Fruit fly (Drosophila melanogaster): ENCODE data around the gene mtgo.

The mtgo gene

DNA sequence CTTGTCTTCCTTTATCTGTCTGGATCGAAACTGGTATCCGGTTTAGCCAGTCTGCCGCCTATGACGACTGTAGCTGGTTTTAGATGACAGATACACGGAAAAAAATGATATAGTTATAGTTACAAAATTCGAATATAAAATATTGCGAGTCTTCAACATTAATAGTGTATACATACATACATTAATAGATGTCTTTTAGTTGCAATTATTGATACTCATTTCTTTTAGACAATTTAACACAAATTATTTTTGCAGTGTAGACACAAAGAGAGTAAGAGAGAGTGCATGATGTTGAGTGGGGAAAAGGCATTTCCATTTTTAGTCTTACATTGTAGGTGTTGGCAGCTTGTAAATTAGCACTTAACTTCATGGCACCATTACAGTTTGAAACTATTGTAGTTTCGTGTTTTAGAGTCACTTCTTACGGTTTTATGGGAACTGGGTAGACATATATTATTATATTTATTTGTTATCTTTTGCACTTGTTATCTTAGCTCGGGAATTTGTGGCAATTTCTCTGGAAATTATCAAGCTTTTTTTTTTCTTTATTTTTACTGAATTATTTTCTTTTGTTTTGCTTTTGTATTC is 49.5 kb upstream of the mtgo start (continued):
- TF ChIP-seq cg (GFP tag; optimal IDR thresholded peaks at IDR 0.05) = no peak
- TF ChIP-seq usp (GFP tag; optimal IDR thresholded peaks at IDR 0.05) = no peak
- peak; percentile 83 for TF ChIP-seq CG11723 (GFP tag; optimal IDR thresholded peaks at IDR 0.05)
- TF ChIP-seq CG11504 (tag; optimal IDR thresholded peaks at IDR 0.05) = peak; percentile 68
- no peak for TF ChIP-seq CG15479 (GFP tag; optimal IDR thresholded peaks at IDR 0.05)
- TF ChIP-seq CG3407 (GFP tag; optimal IDR thresholded peaks at IDR 0.05) = peak; percentile 86
- no peak for TF ChIP-seq Rx (GFP tag; IDR thresholded peaks at IDR 0.05)
- no peak for TF ChIP-seq ranshi (GFP tag; IDR thresholded peaks at IDR 0.05)
- TF ChIP-seq Bgb (GFP tag; IDR thresholded peaks at IDR 0.05; ENCODE audit: partially characterized antibody) = no peak
- TF ChIP-seq salm (tag; optimal IDR thresholded peaks at IDR 0.05) = peak; percentile 92
- peak; percentile 40 for TF ChIP-seq mam (GFP tag; optimal IDR thresholded peaks at IDR 0.05)
- peak in 1 of 2 experiments; percentile 47 for TF ChIP-seq eve (GFP tag; optimal IDR thresholded peaks at IDR 0.05)
- TF ChIP-seq Doc3 (GFP tag; IDR thresholded peaks at IDR 0.05; ENCODE audit: partially characterized antibody) = no peak
- TF ChIP-seq CG7786 (GFP tag; optimal IDR thresholded peaks at IDR 0.05) = peak; percentile 75
- TF ChIP-seq CG7745 (tag; optimal IDR thresholded peaks at IDR 0.05) = peak; percentile 33
- TF ChIP-seq Chrac-16 (GFP tag; optimal IDR thresholded peaks at IDR 0.05) = peak; percentile 84
- peak; percentile 82 for TF ChIP-seq NfI (GFP tag; optimal IDR thresholded peaks at IDR 0.05)
- no peak for TF ChIP-seq hbn (GFP tag; IDR thresholded peaks at IDR 0.05; ENCODE audit: partially characterized antibody)
- TF ChIP-seq CG12071 (GFP tag; optimal IDR thresholded peaks at IDR 0.05) = no peak
- TF ChIP-seq hb (GFP tag; IDR thresholded peaks at IDR 0.05; ENCODE audit: partially characterized antibody) = no peak
- peak; percentile 83 for TF ChIP-seq CG10209 (GFP tag; optimal IDR thresholded peaks at IDR 0.05)
- no peak for TF ChIP-seq fd96Cb (tag; optimal IDR thresholded peaks at IDR 0.05)
- TF ChIP-seq crp (GFP tag; optimal IDR thresholded peaks at IDR 0.05) = peak in 1 of 2 experiments; percentile 35
- no peak for TF ChIP-seq MBD-R2 (GFP tag; IDR thresholded peaks at IDR 0.05)
- peak; percentile 34 for TF ChIP-seq zfh2 (GFP tag; optimal IDR thresholded peaks at IDR 0.05)
- TF ChIP-seq GATAe (GFP tag; conservative IDR thresholded peaks at IDR 0.05) = no peak
- no peak for TF ChIP-seq bbx (GFP tag; IDR thresholded peaks at IDR 0.05; ENCODE audit: partially characterized antibody)
- TF ChIP-seq CG6689 (GFP tag; IDR thresholded peaks at IDR 0.05) = no peak
- peak; percentile 34 for TF ChIP-seq CG7839 (tag; optimal IDR thresholded peaks at IDR 0.05)
- TF ChIP-seq CG7271 (tag; optimal IDR thresholded peaks at IDR 0.05) = no peak
- peak; percentile 94 for TF ChIP-seq vvl (GFP tag; IDR thresholded peaks at IDR 0.05)
- no peak for TF ChIP-seq schlank (tag; optimal IDR thresholded peaks at IDR 0.05)
- TF ChIP-seq Sox102F (GFP tag; optimal IDR thresholded peaks at IDR 0.05) = peak; percentile 96
- TF ChIP-seq kay (GFP tag; optimal IDR thresholded peaks at IDR 0.05) = no peak
- no peak for TF ChIP-seq lab (GFP tag; optimal IDR thresholded peaks at IDR 0.05)
- TF ChIP-seq ken (GFP tag; IDR thresholded peaks at IDR 0.05) = peak; percentile 87
- TF ChIP-seq CG11085 (GFP tag; IDR thresholded peaks at IDR 0.05) = no peak
- TF ChIP-seq CG12744 (GFP tag; optimal IDR thresholded peaks at IDR 0.05) = peak; percentile 79
- TF ChIP-seq CG4707 (GFP tag; optimal IDR thresholded peaks at IDR 0.05) = peak; percentile 95
- TF ChIP-seq CG6272 (GFP tag; IDR thresholded peaks at IDR 0.05) = no peak
- peak; percentile 69 for TF ChIP-seq CG10431 (GFP tag; optimal IDR thresholded peaks at IDR 0.05)
- TF ChIP-seq Mad (GFP tag; optimal IDR thresholded peaks at IDR 0.05) = no peak
- TF ChIP-seq PHDP (tag; optimal IDR thresholded peaks at IDR 0.05) = peak; percentile 94
- TF ChIP-seq CG6765 (GFP tag; optimal IDR thresholded peaks at IDR 0.05) = no peak
- TF ChIP-seq CG33213 (GFP tag; optimal IDR thresholded peaks at IDR 0.05) = no peak
- TF ChIP-seq CG18764 (GFP tag; optimal IDR thresholded peaks at IDR 0.05) = no peak
- no peak for TF ChIP-seq Aef1 (GFP tag; IDR thresholded peaks at IDR 0.05)
- TF ChIP-seq abd-A (tag; optimal IDR thresholded peaks at IDR 0.05) = peak; percentile 12
- TF ChIP-seq CG4820 (GFP tag; optimal IDR thresholded peaks at IDR 0.05) = no peak
- peak; percentile 35 for TF ChIP-seq gcm2 (GFP tag; optimal IDR thresholded peaks at IDR 0.05)

Measured in whole organism, embryonic.